Fruit fly (Drosophila melanogaster) whole organism, adult: Measurements from ENCODE around the gene CG7739.
A peak's percentile ranks its signal among the peaks of the same experiment; 100 is the strongest.

Experiments
- CG11617 ChIP-seq: fragments of 200-800 bp; sonication (Bioruptor generic); optimal IDR thresholded peaks from 2 replicates; lab custom pipeline; 2017; ENCODE audit warnings: mild to moderate bottlenecking, missing biosample characterization, missing genetic modification reagents, missing genetic modification characterization
- CG12768 ChIP-seq: fragments of 200-800 bp; sonication (Bioruptor generic); optimal IDR thresholded peaks from 2 replicates; lab custom pipeline; 2017; ENCODE audit warnings: missing biosample characterization, missing genetic modification characterization, mild to moderate bottlenecking, moderate library complexity, missing genetic modification reagents
- CG14711 ChIP-seq: fragments of 200-800 bp; sonication (Bioruptor generic); optimal IDR thresholded peaks from 2 replicates; lab custom pipeline; 2018; ENCODE audit warnings: missing biosample characterization, mild to moderate bottlenecking, missing genetic modification characterization, moderate library complexity
- CG1620 ChIP-seq: fragments of 200-800 bp; sonication (Bioruptor generic); optimal IDR thresholded peaks from 2 replicates; lab custom pipeline; 2016; ENCODE audit warnings: missing biosample characterization, missing genetic modification characterization
- CG33017 ChIP-seq: fragments of 200-800 bp; sonication (Bioruptor generic); optimal IDR thresholded peaks from 2 replicates; lab custom pipeline; 2018; ENCODE audit warnings: missing biosample characterization, mild to moderate bottlenecking, missing genetic modification characterization, moderate library complexity
- CG5204 ChIP-seq: fragments of 200-800 bp; sonication (Bioruptor generic); optimal IDR thresholded peaks from 2 replicates; lab custom pipeline; 2016; ENCODE audit warnings: missing biosample characterization, missing genetic modification characterization
- CG7045 ChIP-seq: fragments of 200-800 bp; sonication (Bioruptor generic); optimal IDR thresholded peaks from 2 replicates; lab custom pipeline; 2017; ENCODE audit warnings: missing biosample characterization, mild to moderate bottlenecking, missing genetic modification characterization
- CG7101 ChIP-seq: fragments of 200-800 bp; sonication (Bioruptor generic); optimal IDR thresholded peaks from 2 replicates; lab custom pipeline; 2018; ENCODE audit warnings: missing biosample characterization, mild to moderate bottlenecking, missing genetic modification characterization, moderate library complexity
- Clk ChIP-seq: fragments of 200-800 bp; sonication (Bioruptor generic); optimal IDR thresholded peaks from 2 replicates; lab custom pipeline; 2017; ENCODE audit warnings: missing biosample characterization, missing genetic modification characterization
- Crg-1 ChIP-seq: fragments of 200-800 bp; sonication (Bioruptor generic); optimal IDR thresholded peaks from 2 replicates; lab custom pipeline; 2016; ENCODE audit warnings: missing biosample characterization, missing genetic modification characterization
- Hr96 ChIP-seq: fragments of 200-800 bp; sonication (Bioruptor generic); optimal IDR thresholded peaks from 2 replicates; lab custom pipeline; 2016; ENCODE audit warnings: missing biosample characterization, missing genetic modification characterization
- Mnt ChIP-seq: fragments of 200-800 bp; sonication (Bioruptor generic); optimal IDR thresholded peaks from 2 replicates; lab custom pipeline; 2016; ENCODE audit warnings: missing biosample characterization, mild to moderate bottlenecking, missing genetic modification characterization
- bab1 ChIP-seq: fragments of 200-800 bp; sonication (Bioruptor generic); optimal IDR thresholded peaks from 3 replicates; lab custom pipeline; 2019; ENCODE audit warnings: missing biosample characterization, mild to moderate bottlenecking, missing genetic modification characterization, moderate library complexity
- cic ChIP-seq: fragments of 200-800 bp; sonication (Bioruptor generic); optimal IDR thresholded peaks from 2 replicates; lab custom pipeline; 2017; ENCODE audit warnings: missing biosample characterization, mild to moderate bottlenecking, missing genetic modification characterization, moderate library complexity
- cnc ChIP-seq, 2 experiments: fragments of >200 bp; optimal IDR thresholded peaks; 2 replicates each; lab custom pipeline; 2017
- kay ChIP-seq: fragments of 200-800 bp; sonication (Bioruptor generic); peaks from one replicate; lab custom pipeline; 2016; ENCODE audit warnings: missing biosample characterization, missing genetic modification characterization, borderline replicate concordance
- ovo ChIP-seq: fragments of 200-800 bp; sonication (Bioruptor generic); optimal IDR thresholded peaks from 2 replicates; lab custom pipeline; 2016; ENCODE audit warnings: missing biosample characterization, missing genetic modification characterization
- pad ChIP-seq: fragments of 200-800 bp; sonication (Bioruptor generic); optimal IDR thresholded peaks from 3 replicates; lab custom pipeline; 2017; ENCODE audit warnings: missing biosample characterization, missing genetic modification characterization, mild to moderate bottlenecking, moderate library complexity, missing genetic modification reagents
- tj ChIP-seq: fragments of 200-800 bp; sonication (Bioruptor generic); optimal IDR thresholded peaks from 3 replicates; lab custom pipeline; 2017; ENCODE audit warnings: missing biosample characterization, mild to moderate bottlenecking, missing genetic modification characterization, moderate library complexity
- toe ChIP-seq: fragments of 200-800 bp; sonication (Bioruptor generic); optimal IDR thresholded peaks from 2 replicates; lab custom pipeline; 2016; ENCODE audit warnings: missing biosample characterization, missing genetic modification characterization

CG7739 gene

DNA sequence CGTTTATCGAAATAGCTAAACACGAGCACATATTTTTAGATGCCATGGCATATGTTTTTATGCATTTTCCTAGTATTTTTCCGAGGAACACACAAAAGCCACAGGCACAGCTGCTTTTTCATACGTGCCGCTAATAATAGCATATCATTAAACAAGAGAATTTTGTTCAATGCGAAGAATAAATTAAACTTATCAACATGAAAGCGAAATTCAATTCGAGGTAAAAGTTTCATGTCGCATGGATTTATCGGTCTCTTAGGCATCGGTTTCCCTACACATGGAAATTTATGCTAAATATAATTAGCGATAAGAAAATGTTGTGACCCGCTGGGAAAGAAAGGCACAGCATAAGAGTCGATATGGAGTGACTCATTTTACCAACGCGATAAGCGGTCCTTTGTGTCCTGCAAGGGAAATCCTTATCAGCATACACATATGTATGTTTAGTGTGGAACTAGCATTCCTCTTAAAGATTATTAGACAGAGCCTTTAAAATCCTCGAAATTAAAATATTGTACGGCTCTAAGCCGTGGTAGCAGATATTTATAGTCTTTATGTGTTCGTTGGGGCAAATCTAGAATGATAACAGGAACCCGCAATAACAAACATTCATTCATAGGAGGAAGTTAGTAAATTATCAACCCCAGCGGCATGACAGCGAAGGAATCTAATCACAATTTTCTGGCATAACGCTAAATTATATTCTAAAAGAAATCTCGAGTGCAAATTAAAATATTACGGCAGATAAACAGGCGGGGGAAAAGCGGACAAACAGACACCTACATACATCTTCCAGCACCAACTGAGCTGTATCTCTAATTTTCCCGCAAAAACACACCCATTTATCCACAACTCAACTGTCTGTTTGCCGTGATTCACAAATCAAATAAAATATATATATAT, 31.2 kb downstream of the CG7739 start, which contains the start of gene CG43248:
TSS of gene CG43248 (minus strand) at position 51 of the 903 bp plus-strand sequence.
- TF ChIP-seq cic (peak; percentile 85), kay (GFP tag; lab: Kevin White, UChicago) (no peak)

DNA sequence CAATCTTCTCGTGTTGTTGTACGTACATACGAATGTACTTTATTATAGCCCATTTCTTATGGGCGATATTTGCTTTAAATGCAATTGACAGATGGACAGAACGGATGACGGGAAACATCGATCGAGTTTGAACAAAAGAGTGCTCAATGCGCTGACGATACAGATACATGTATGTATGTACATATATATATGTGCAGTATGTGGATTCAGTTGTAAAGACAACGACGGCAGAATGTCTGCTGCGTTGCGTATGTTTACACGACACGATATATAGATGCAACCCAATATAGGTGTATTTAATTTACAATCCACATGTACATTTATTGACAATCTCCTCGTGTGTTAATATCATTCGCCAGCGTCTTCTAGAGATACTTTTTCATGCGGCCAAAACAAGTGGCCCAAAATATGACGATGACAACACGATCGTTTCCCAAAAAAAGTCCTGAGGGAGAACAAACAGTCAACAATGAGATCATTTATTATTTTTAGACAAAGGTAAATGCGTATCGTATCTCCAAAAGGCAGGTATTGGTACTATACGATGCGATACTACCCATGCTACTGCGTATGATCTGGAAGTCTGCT, 32.1 kb downstream of the CG7739 start:
- TF ChIP-seq kay (GFP tag; lab: Kevin White, UChicago) (peak; percentile 66), CG1620 (GFP tag; lab: Kevin White, UChicago) (no peak), ovo (GFP tag; lab: Kevin White, UChicago) (no peak), tj (peak; percentile 92), CG33017 (tag; lab: Kevin White, UChicago) (no peak), CG7101 (tag; lab: Kevin White, UChicago) (no peak), CG14711 (tag; lab: Kevin White, UChicago) (no peak)

DNA sequence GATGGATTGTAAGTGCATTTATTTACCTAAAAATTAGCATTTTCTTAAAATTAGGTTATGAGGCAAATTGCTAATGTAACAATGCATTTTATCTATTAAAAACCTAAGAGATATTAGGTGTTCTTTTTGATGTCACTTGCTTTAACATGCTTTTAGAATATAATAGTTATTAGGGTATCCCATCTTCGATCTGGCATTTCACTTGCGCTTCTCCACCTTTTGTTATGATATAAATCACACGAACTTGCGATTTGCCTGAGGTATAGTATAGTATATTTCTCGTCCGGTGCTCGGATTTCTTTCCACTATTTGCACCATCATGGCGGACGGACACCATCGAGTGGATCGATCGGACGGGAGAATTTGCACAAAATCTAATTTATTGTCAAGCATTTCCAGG, 32.8 kb downstream of the CG7739 start:
- no peak for TF ChIP-seq CG14711 (tag; lab: Kevin White, UChicago)
- no peak for TF ChIP-seq Hr96 (GFP tag; lab: Kevin White, UChicago)
- no peak for TF ChIP-seq tj
- TF ChIP-seq CG33017 (tag; lab: Kevin White, UChicago) = no peak
- TF ChIP-seq Crg-1 (GFP tag; lab: Kevin White, UChicago) = no peak
- TF ChIP-seq CG7101 (tag; lab: Kevin White, UChicago) = no peak
- TF ChIP-seq CG1620 (GFP tag; lab: Kevin White, UChicago) = no peak
- TF ChIP-seq CG7045 (GFP tag; lab: Kevin White, UChicago) = no peak
- TF ChIP-seq CG5204 (GFP tag; lab: Kevin White, UChicago) = no peak
- TF ChIP-seq kay (GFP tag; lab: Kevin White, UChicago) = no peak
- TF ChIP-seq pad (GFP tag; lab: Kevin White, UChicago) = no peak
- TF ChIP-seq ovo (GFP tag; lab: Kevin White, UChicago) = no peak
- TF ChIP-seq bab1 (GFP tag; lab: Kevin White, UChicago) = no peak
- no peak for TF ChIP-seq Clk (GFP tag; lab: Kevin White, UChicago)
- TF ChIP-seq cnc (optimal IDR thresholded peaks at IDR 0.05; lab: Kevin White, UChicago) = no peak
- no peak for TF ChIP-seq CG12768
- TF ChIP-seq toe (GFP tag; lab: Kevin White, UChicago) = no peak
- no peak for TF ChIP-seq cic
- TF ChIP-seq Mnt (GFP tag; lab: Kevin White, UChicago) = no peak
- TF ChIP-seq CG11617 (GFP tag; lab: Kevin White, UChicago) = no peak

DNA sequence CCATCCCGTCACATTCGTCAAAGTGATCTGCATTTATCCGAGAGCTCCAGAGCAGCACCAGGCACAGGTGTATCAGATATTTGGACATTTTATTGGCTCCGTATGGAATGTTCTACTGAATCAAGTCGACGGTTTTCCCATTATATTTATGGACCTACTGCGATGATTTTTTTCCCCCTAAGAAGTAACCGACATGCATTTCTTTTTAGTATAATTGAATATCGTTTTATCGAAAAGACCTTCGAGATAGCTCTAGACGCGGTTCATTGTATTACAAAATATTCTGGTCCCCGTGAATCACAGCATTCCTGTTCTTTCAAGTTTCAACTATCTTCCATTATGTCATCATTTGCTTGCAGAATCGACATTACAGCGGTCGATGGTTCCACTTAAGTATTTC, 33.7 kb downstream of the CG7739 start, which contains the start of gene obst-H:
TSS of gene obst-H (minus strand) at position 101 of the 400 bp plus-strand sequence.
- no peak for TF ChIP-seq Crg-1 (GFP tag; lab: Kevin White, UChicago)
- no peak for TF ChIP-seq bab1 (GFP tag; lab: Kevin White, UChicago)
- no peak for TF ChIP-seq pad (GFP tag; lab: Kevin White, UChicago)
- TF ChIP-seq Clk (GFP tag; lab: Kevin White, UChicago) = no peak

DNA sequence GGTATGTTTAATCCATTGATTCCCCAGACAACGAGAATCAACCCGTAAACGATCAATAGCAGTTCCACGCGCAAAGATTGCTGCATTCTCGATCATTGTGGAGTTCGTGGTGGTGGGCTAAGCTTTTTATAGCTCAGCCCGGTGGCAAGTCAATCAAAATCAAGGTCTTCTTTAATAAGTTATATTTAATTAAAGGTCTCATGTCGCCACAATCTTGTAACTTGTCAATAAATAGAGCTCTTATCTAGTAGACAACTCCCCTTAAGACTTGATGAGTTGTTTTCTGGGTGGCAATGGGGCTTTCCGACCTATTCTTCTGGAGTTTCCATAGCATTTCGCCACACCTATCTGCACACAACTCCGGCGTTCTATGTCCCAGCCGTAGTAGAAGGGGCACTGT, 34.8 kb downstream of the CG7739 start, which contains the start of gene CG42728:
TSS of gene CG42728 (minus strand) at position 101 of the 400 bp plus-strand sequence.
- TF ChIP-seq tj (no peak), kay (GFP tag; lab: Kevin White, UChicago) (no peak), CG5204 (GFP tag; lab: Kevin White, UChicago) (no peak), CG7101 (tag; lab: Kevin White, UChicago) (no peak), CG14711 (tag; lab: Kevin White, UChicago) (no peak), Crg-1 (GFP tag; lab: Kevin White, UChicago) (no peak), CG12768 (no peak), Clk (GFP tag; lab: Kevin White, UChicago) (no peak), pad (GFP tag; lab: Kevin White, UChicago) (no peak), cic (no peak), Hr96 (GFP tag; lab: Kevin White, UChicago) (no peak), CG33017 (tag; lab: Kevin White, UChicago) (no peak), bab1 (GFP tag; lab: Kevin White, UChicago) (no peak), CG7045 (GFP tag; lab: Kevin White, UChicago) (no peak), Mnt (GFP tag; lab: Kevin White, UChicago) (no peak), cnc (optimal IDR thresholded peaks at IDR 0.05; lab: Kevin White, UChicago) (no peak), CG11617 (GFP tag; lab: Kevin White, UChicago) (no peak)

DNA sequence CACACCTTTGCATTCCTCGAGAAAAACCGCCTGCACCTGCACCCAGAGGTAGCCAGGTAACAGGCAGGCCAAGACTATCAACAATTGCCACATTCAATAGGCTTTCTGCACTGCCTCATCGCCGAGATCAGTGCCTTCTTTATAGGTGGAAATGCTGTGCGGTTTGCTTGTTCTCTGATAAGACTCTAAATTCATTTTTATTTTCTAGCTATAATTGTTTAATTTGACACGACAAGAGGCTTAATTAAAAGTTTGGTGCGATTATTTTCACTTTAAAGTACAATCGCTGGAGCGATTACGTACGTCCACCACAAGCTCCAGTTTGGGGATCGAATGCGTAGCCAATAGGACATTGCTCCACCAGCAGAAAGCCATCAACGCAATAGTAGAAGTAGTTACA, 35.4 kb downstream of the CG7739 start, which contains the start of gene CG42729:
TSS of gene CG42729 (minus strand) at position 101 of the 400 bp plus-strand sequence.
- TF ChIP-seq Crg-1 (GFP tag; lab: Kevin White, UChicago) = no peak
- TF ChIP-seq Mnt (GFP tag; lab: Kevin White, UChicago) = no peak
- TF ChIP-seq CG7101 (tag; lab: Kevin White, UChicago) = no peak
- no peak for TF ChIP-seq CG33017 (tag; lab: Kevin White, UChicago)
- TF ChIP-seq CG11617 (GFP tag; lab: Kevin White, UChicago) = no peak
- TF ChIP-seq CG5204 (GFP tag; lab: Kevin White, UChicago) = no peak
- no peak for TF ChIP-seq CG7045 (GFP tag; lab: Kevin White, UChicago)
- TF ChIP-seq CG14711 (tag; lab: Kevin White, UChicago) = no peak
- no peak for TF ChIP-seq CG1620 (GFP tag; lab: Kevin White, UChicago)
- TF ChIP-seq cnc (optimal IDR thresholded peaks at IDR 0.05; lab: Kevin White, UChicago) = no peak
- TF ChIP-seq bab1 (GFP tag; lab: Kevin White, UChicago) = no peak
- TF ChIP-seq Clk (GFP tag; lab: Kevin White, UChicago) = no peak
- no peak for TF ChIP-seq kay (GFP tag; lab: Kevin White, UChicago)
- no peak for TF ChIP-seq tj
- no peak for TF ChIP-seq CG12768
- TF ChIP-seq pad (GFP tag; lab: Kevin White, UChicago) = no peak
- TF ChIP-seq toe (GFP tag; lab: Kevin White, UChicago) = no peak
